Worm (Caenorhabditis elegans): Measurements from ENCODE around the gene plx-2.

plx-2 gene

DNA sequence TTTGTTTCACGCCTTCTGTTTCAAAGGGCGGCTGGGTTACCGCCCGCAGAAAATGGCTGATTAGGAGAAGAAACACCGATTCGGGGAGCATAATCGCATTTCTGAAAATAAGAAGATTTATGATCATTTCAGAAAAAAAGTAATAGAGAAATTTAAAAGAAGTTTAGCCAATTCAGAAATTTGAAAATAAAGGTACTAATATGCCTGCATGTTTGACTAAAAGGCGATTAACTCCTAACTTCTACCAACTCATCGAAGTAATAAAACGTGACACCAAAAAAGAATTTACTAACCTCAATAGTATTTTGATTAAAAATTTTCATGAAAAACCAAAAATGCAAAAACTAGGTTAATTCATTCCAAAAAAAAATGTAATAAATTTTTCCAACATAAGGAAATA, at the start of gene plx-2:
Gene plx-2, minus strand, starts transcription at position 101 of the 400 bp plus-strand sequence.
- TF ChIP-seq lin-15B (tag; optimal IDR thresholded peaks at IDR 0.05) (no peak), mml-1 (tag; optimal IDR thresholded peaks at IDR 0.05) (no peak), unc-62 (GFP tag; optimal IDR thresholded peaks at IDR 0.05) (no peak), egl-27 (tag; optimal IDR thresholded peaks at IDR 0.05) (no peak), elt-3 (tag; optimal IDR thresholded peaks at IDR 0.05) (no peak), tbx-2 (tag; optimal IDR thresholded peaks at IDR 0.05) (no peak), pha-4 (tag; optimal IDR thresholded peaks at IDR 0.05) (no peak), egl-5 (tag; optimal IDR thresholded peaks at IDR 0.05) (no peak), sea-2 (GFP tag; optimal IDR thresholded peaks at IDR 0.05) (no peak), eor-1 (tag; optimal IDR thresholded peaks at IDR 0.05) (no peak), nhr-23 (tag; optimal IDR thresholded peaks at IDR 0.05) (no peak), nhr-67 (tag; optimal IDR thresholded peaks at IDR 0.05) (no peak), elt-1 (tag; optimal IDR thresholded peaks at IDR 0.05) (no peak), mdl-1 (tag; optimal IDR thresholded peaks at IDR 0.05) (no peak), skn-1 (tag; optimal IDR thresholded peaks at IDR 0.05) (no peak)

DNA sequence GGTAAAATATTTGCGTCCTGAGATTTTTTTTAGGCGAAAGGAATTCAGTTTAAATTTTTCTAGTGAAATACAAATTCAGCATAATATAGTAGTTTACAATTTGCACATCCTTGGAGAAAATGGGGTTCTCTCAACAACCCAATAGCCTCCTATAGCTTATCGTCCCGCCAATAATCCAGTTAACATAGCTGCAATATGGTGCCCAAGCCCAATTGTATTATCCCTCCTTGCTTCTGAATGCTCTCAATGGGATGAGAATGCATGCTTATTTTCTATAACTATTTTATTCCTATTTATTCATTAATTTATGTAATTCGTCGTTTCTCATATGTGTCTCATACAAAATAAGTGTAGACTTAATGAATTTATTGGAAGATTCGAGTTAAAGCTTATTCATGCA, 45.3 kb upstream of the plx-2 start:
- TF ChIP-seq lin-15B (tag; optimal IDR thresholded peaks at IDR 0.05): no peak
- no peak for TF ChIP-seq nhr-28 (tag; optimal IDR thresholded peaks at IDR 0.05)
- TF ChIP-seq nhr-77 (tag; optimal IDR thresholded peaks at IDR 0.05): no peak
- no peak for TF ChIP-seq ceh-28 (tag; optimal IDR thresholded peaks at IDR 0.05)
- no peak for TF ChIP-seq unc-62 (GFP tag; optimal IDR thresholded peaks at IDR 0.05)
- no peak for TF ChIP-seq fkh-2 (tag; optimal IDR thresholded peaks at IDR 0.05)
- TF ChIP-seq pha-4 (tag; optimal IDR thresholded peaks at IDR 0.05): no peak
- no peak for TF ChIP-seq unc-39 (tag; optimal IDR thresholded peaks at IDR 0.05)
- no peak for TF ChIP-seq mml-1 (tag; optimal IDR thresholded peaks at IDR 0.05)
- TF ChIP-seq nhr-76 (tag; optimal IDR thresholded peaks at IDR 0.05): no peak

DNA sequence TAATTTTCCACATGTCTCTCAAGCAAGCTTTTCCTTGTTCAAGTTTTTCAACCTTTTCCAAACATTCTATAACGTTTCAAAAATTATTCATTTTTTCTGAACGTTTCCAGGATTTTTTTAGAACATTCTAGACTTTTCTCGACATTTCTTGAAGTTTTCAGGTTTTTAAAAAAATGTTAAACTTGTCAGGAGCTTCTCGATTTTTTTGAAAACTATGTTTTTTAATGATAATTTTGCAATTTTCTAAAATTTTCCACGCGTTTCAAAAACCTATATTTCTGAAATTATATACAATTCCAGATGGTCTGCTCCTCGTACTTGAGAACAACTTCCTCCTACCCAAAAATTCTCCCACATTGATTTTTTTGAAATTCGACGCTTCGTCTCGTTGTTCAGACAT, 30.6 kb upstream of the plx-2 start, which contains the start of gene dmsr-6:
Gene dmsr-6, plus strand, starts transcription at position 301 of the 400 bp plus-strand sequence.
- TF ChIP-seq ama-1 (optimal IDR thresholded peaks at IDR 0.05) (no peak), nhr-12 (tag; optimal IDR thresholded peaks at IDR 0.05) (no peak), mml-1 (tag; optimal IDR thresholded peaks at IDR 0.05) (no peak), snpc-4 (tag; optimal IDR thresholded peaks at IDR 0.05) (no peak), egl-27 (tag; optimal IDR thresholded peaks at IDR 0.05) (no peak), daf-12 (tag; optimal IDR thresholded peaks at IDR 0.05) (no peak), lin-15B (tag; optimal IDR thresholded peaks at IDR 0.05) (no peak), ceh-82 (tag; optimal IDR thresholded peaks at IDR 0.05) (no peak), fkh-2 (tag; optimal IDR thresholded peaks at IDR 0.05) (no peak), elt-2 (tag; optimal IDR thresholded peaks at IDR 0.05) (no peak), lsy-12 (tag; optimal IDR thresholded peaks at IDR 0.05) (no peak), aly-2 (tag; optimal IDR thresholded peaks at IDR 0.05) (no peak)

DNA sequence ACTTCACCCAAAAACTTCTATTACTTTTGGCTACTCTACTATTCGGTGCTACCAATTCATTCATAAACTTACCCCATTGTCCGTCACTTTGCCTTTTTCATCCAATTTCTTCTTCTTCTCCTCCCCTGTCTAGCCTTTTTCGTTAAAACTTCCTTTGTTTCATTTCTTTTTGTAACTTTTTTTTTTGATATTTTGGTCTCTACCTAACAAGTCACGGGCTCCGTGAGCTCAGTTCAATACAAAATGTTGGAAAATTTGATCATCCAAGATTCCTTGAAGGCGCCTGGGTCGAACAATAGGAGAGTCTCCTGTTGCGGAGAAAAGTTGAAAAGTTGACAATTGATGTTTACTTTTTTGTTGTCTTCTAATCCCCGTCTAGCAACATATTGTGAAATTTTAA, 27.2 kb upstream of the plx-2 start:
- TF ChIP-seq nhr-28 (tag; optimal IDR thresholded peaks at IDR 0.05) (no peak), ceh-9 (tag; optimal IDR thresholded peaks at IDR 0.05) (no peak), nhr-76 (tag; optimal IDR thresholded peaks at IDR 0.05) (no peak), jun-1 (tag; optimal IDR thresholded peaks at IDR 0.05) (no peak), fkh-10 (GFP tag; optimal IDR thresholded peaks at IDR 0.05) (peak; percentile 22), lin-15B (tag; optimal IDR thresholded peaks at IDR 0.05) (no peak), lsy-12 (tag; optimal IDR thresholded peaks at IDR 0.05) (no peak), lin-39 (tag; optimal IDR thresholded peaks at IDR 0.05) (no peak)

DNA sequence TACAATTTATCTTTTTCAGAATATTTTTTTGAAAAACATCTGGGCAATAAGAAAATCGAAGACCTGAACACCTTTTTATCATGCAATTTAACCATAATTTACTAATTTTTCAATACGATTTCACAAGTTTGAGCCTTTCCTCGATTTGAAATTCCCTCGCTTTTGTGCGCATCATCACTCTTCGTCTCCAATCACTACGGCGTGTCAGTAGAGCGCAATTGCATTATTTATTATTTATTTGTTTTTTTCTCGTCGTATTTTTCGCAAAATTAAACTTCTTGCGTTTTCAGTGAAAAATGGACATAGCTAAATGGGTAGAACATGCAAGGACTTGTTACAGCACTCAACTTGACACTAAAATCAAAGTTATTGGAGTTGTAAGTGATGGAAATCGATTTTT, 16.5 kb upstream of the plx-2 start, which contains the start of gene smg-8:
Gene smg-8, plus strand, starts transcription at position 266 of the 400 bp plus-strand sequence.
- TF ChIP-seq nhr-11 (tag; optimal IDR thresholded peaks at IDR 0.05) (no peak), fos-1 (tag; optimal IDR thresholded peaks at IDR 0.05) (no peak), ceh-9 (tag; optimal IDR thresholded peaks at IDR 0.05) (no peak), nhr-237 (tag; optimal IDR thresholded peaks at IDR 0.05) (no peak), fkh-2 (tag; optimal IDR thresholded peaks at IDR 0.05) (no peak), nhr-23 (tag; optimal IDR thresholded peaks at IDR 0.05) (peak; percentile 44), hmg-11 (tag; optimal IDR thresholded peaks at IDR 0.05) (peak; percentile 32), unc-62 (GFP tag; optimal IDR thresholded peaks at IDR 0.05) (no peak), unc-39 (tag; optimal IDR thresholded peaks at IDR 0.05) (no peak), nhr-12 (tag; optimal IDR thresholded peaks at IDR 0.05) (no peak), tbx-2 (tag; optimal IDR thresholded peaks at IDR 0.05) (no peak), pha-4 (tag; optimal IDR thresholded peaks at IDR 0.05) (peak; percentile 98), lin-39 (tag; optimal IDR thresholded peaks at IDR 0.05) (peak; percentile 80), egl-5 (tag; optimal IDR thresholded peaks at IDR 0.05) (peak; percentile 54), snpc-4 (tag; optimal IDR thresholded peaks at IDR 0.05) (peak; percentile 66), ceh-28 (tag; optimal IDR thresholded peaks at IDR 0.05) (peak; percentile 56), elt-3 (tag; optimal IDR thresholded peaks at IDR 0.05) (no peak), lsy-12 (tag; optimal IDR thresholded peaks at IDR 0.05) (no peak), eor-1 (tag; optimal IDR thresholded peaks at IDR 0.05) (no peak), nhr-77 (tag; optimal IDR thresholded peaks at IDR 0.05) (no peak), R02D3.7 (tag; optimal IDR thresholded peaks at IDR 0.05) (peak; percentile 45), ZK546.5 (tag; optimal IDR thresholded peaks at IDR 0.05) (no peak), lin-15B (tag; optimal IDR thresholded peaks at IDR 0.05) (peak; percentile 88), mml-1 (tag; optimal IDR thresholded peaks at IDR 0.05) (no peak), pqm-1 (tag; optimal IDR thresholded peaks at IDR 0.05) (peak; percentile 35), nfya-1 (tag; optimal IDR thresholded peaks at IDR 0.05; ENCODE audit: insufficient read depth) (peak; percentile 93), nhr-25 (tag; optimal IDR thresholded peaks at IDR 0.05) (peak; percentile 34), daf-12 (tag; optimal IDR thresholded peaks at IDR 0.05) (no peak), ztf-4 (tag; optimal IDR thresholded peaks at IDR 0.05) (no peak), skn-1 (tag; optimal IDR thresholded peaks at IDR 0.05) (peak; percentile 69), ceh-82 (tag; optimal IDR thresholded peaks at IDR 0.05) (peak; percentile 28)

Measured in whole organism, L3 larva.